Worm (Caenorhabditis elegans): ENCODE measurements around the gene Y53G8AR.6.

DNA sequence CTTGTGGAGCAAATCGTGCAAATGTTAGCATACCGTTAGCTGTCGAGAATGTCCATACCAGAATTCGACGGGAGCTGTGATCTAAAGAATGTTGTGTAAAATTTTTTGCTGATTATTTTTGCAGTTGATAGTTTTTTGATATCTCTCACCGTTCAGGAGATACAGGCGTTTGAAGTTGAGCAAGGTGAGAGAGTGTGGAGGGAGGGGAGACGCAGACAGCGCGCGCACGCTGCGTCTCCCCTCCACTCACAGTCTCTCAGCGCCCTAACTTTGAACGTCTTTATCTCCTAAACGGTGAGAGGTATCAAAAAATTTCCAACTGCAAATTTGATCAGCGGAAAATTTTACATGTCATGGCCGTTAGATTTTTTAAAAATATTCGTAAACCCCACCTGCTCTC is 39.5 kb upstream of the Y53G8AR.6 start:
- TF ChIP-seq lin-13 (GFP tag; optimal IDR thresholded peaks at IDR 0.05), result no peak
- TF ChIP-seq blmp-1 (tag; optimal IDR thresholded peaks at IDR 0.05), result no peak
- TF ChIP-seq lin-14 (GFP tag; optimal IDR thresholded peaks at IDR 0.05), result no peak
- TF ChIP-seq elt-3 (tag; optimal IDR thresholded peaks at IDR 0.05), result no peak
- TF ChIP-seq hlh-4 (tag; optimal IDR thresholded peaks at IDR 0.05), result no peak
- no peak for TF ChIP-seq nhr-28 (tag; optimal IDR thresholded peaks at IDR 0.05)
- no peak for TF ChIP-seq nhr-90 (tag; optimal IDR thresholded peaks at IDR 0.05; ENCODE audit: poor library complexity)
- TF ChIP-seq dsc-1 (tag; optimal IDR thresholded peaks at IDR 0.05), result no peak
- TF ChIP-seq ama-1 (optimal IDR thresholded peaks at IDR 0.05), result no peak

All from whole organism, L1 larva.